Fruit fly (Drosophila melanogaster) whole organism, wandering third instar larva: ENCODE results near the gene robo3.

Experiments
- CG32264 ChIP-seq: fragments of 200-800 bp; sonication (Bioruptor generic); optimal IDR thresholded peaks from 2 replicates; lab custom pipeline; 2016; ENCODE audit warnings: missing biosample characterization, missing genetic modification characterization
- CG9705 ChIP-seq: fragments of 200-800 bp; sonication (Bioruptor generic); optimal IDR thresholded peaks from 2 replicates; lab custom pipeline; 2018; ENCODE audit warnings: missing biosample characterization, mild to moderate bottlenecking, missing genetic modification characterization
- CrebA ChIP-seq: fragments of 200-800 bp; sonication (Bioruptor generic); optimal IDR thresholded peaks from 2 replicates; lab custom pipeline; 2016; ENCODE audit warnings: missing biosample characterization, mild to moderate bottlenecking, missing genetic modification characterization, borderline replicate concordance
- Dfd ChIP-seq: fragments of >200 bp; optimal IDR thresholded peaks from 2 replicates; lab custom pipeline; 2017; ENCODE audit warnings: missing biosample characterization, missing genetic modification characterization
- Dif ChIP-seq: fragments of 200-275, 200-300 bp; sonication (Bioruptor generic); optimal IDR thresholded peaks from 2 replicates; lab custom pipeline; 2018; ENCODE audit warnings: missing biosample characterization, missing genetic modification characterization; ENCODE audit not compliant: partially characterized antibody
- GATAd ChIP-seq: sonication (Bioruptor generic); optimal IDR thresholded peaks from 2 replicates; lab custom pipeline; 2016; ENCODE audit warnings: missing biosample characterization, missing genetic modification characterization
- Hnf4 ChIP-seq: fragments of 200-800 bp; sonication (Bioruptor generic); optimal IDR thresholded peaks from 2 replicates; lab custom pipeline; 2016; ENCODE audit warnings: missing biosample characterization, mild to moderate bottlenecking, missing genetic modification characterization
- Hr78 ChIP-seq: fragments of >200 bp; optimal IDR thresholded peaks from 2 replicates; lab custom pipeline; 2017; ENCODE audit warnings: missing biosample characterization, missing genetic modification characterization
- Hr83 ChIP-seq: fragments of 200-300 bp; sonication (Bioruptor generic); optimal IDR thresholded peaks from 2 replicates; lab custom pipeline; 2016; ENCODE audit warnings: missing biosample characterization, mild to moderate bottlenecking, missing genetic modification characterization, moderate library complexity; ENCODE audit not compliant: poor library complexity, severe bottlenecking
- Jra ChIP-seq: sonication (Bioruptor generic); optimal IDR thresholded peaks from 2 replicates; lab custom pipeline; 2016; ENCODE audit warnings: missing biosample characterization, missing genetic modification characterization
- Mio ChIP-seq: sonication (Bioruptor generic); optimal IDR thresholded peaks from 2 replicates; lab custom pipeline; 2016; ENCODE audit warnings: missing biosample characterization, missing genetic modification characterization
- Myc ChIP-seq: fragments of >200 bp; optimal IDR thresholded peaks from 2 replicates; lab custom pipeline; 2017
- N ChIP-seq: fragments of >200 bp; optimal IDR thresholded peaks from 2 replicates; lab custom pipeline; 2018; ENCODE audit warnings: missing biosample characterization, missing external identifiers, missing genetic modification characterization
- OdsH ChIP-seq: fragments of 200-800 bp; sonication (Bioruptor generic); optimal IDR thresholded peaks from 2 replicates; lab custom pipeline; 2016; ENCODE audit warnings: missing biosample characterization, mild to moderate bottlenecking, missing genetic modification characterization
- Rel ChIP-seq, 2 experiments: fragments of 200-800 bp; sonication (Bioruptor generic) in 1 of 2; optimal IDR thresholded peaks; 2 replicates in 1 of 2; 3 replicates in 1 of 2; lab custom pipeline; 2016 to 2019; ENCODE audit warnings: mild to moderate bottlenecking in 2 of 2, missing biosample characterization in 2 of 2, missing genetic modification characterization in 2 of 2, moderate library complexity in 1 of 2
- Sp1 ChIP-seq: fragments of 200-800 bp; sonication (Bioruptor generic); optimal IDR thresholded peaks from 3 replicates; lab custom pipeline; 2019; ENCODE audit warnings: missing biosample characterization, mild to moderate bottlenecking, missing genetic modification characterization, moderate library complexity
- Vsx2 ChIP-seq: fragments of 200-300, 225-300 bp; sonication (Bioruptor generic); optimal IDR thresholded peaks from 2 replicates; lab custom pipeline; 2018; ENCODE audit warnings: missing biosample characterization, missing genetic modification characterization; ENCODE audit not compliant: partially characterized antibody
- br ChIP-seq: fragments of 200-800 bp; sonication (Bioruptor generic); optimal IDR thresholded peaks from 2 replicates; lab custom pipeline; 2016; ENCODE audit warnings: missing biosample characterization, missing genetic modification characterization
- brk ChIP-seq: fragments of 200-800 bp; sonication (Bioruptor generic); optimal IDR thresholded peaks from 2 replicates; lab custom pipeline; 2016; ENCODE audit warnings: missing biosample characterization, mild to moderate bottlenecking, missing genetic modification characterization
- dmrt93B ChIP-seq: fragments of 200-800 bp; sonication (Bioruptor generic); optimal IDR thresholded peaks from 2 replicates; lab custom pipeline; 2018; ENCODE audit warnings: missing biosample characterization, mild to moderate bottlenecking, missing genetic modification characterization
- dsf ChIP-seq: sonication (Bioruptor generic); optimal IDR thresholded peaks from 2 replicates; lab custom pipeline; 2016; ENCODE audit warnings: missing biosample characterization, missing genetic modification characterization, borderline replicate concordance
- ey ChIP-seq: fragments of 200-800 bp; sonication (Bioruptor generic); optimal IDR thresholded peaks from 2 replicates; lab custom pipeline; 2016; ENCODE audit warnings: missing biosample characterization, missing genetic modification characterization
- foxo ChIP-seq, 2 experiments: fragments of 200-800 bp; sonication (Bioruptor generic); optimal IDR thresholded peaks; 2 replicates in 1 of 2; 3 replicates in 1 of 2; lab custom pipeline; 2016 to 2017; ENCODE audit warnings: missing biosample characterization in 2 of 2, missing genetic modification characterization in 2 of 2
- fru ChIP-seq: fragments of 200-800 bp; sonication (Bioruptor generic); optimal IDR thresholded peaks from 3 replicates; lab custom pipeline; 2016; ENCODE audit warnings: missing biosample characterization, mild to moderate bottlenecking, missing genetic modification characterization
- jim ChIP-seq: fragments of 175-275, 200-325 bp; sonication (Bioruptor generic); optimal IDR thresholded peaks from 2 replicates; lab custom pipeline; 2016; ENCODE audit warnings: missing biosample characterization, mild to moderate bottlenecking, missing genetic modification characterization
- lola ChIP-seq: fragments of >200 bp; optimal IDR thresholded peaks from 2 replicates; lab custom pipeline; 2017; ENCODE audit warnings: missing biosample characterization, missing genetic modification characterization
- pan ChIP-seq: fragments of >200 bp; optimal IDR thresholded peaks from 2 replicates; lab custom pipeline; 2017
- rgr ChIP-seq: fragments of 200-800 bp; sonication (Bioruptor generic); optimal IDR thresholded peaks from 3 replicates; lab custom pipeline; 2016; ENCODE audit warnings: missing biosample characterization, mild to moderate bottlenecking, missing genetic modification characterization
- sage ChIP-seq: fragments of 200-800 bp; sonication (Bioruptor generic); optimal IDR thresholded peaks from 2 replicates; lab custom pipeline; 2016; ENCODE audit warnings: missing biosample characterization, mild to moderate bottlenecking, missing genetic modification characterization
- sv ChIP-seq: fragments of 200-800 bp; sonication (Bioruptor generic); optimal IDR thresholded peaks from 3 replicates; lab custom pipeline; 2016; ENCODE audit warnings: missing biosample characterization, missing genetic modification characterization
- tai ChIP-seq: sonication (Bioruptor generic); optimal IDR thresholded peaks from 2 replicates; lab custom pipeline; 2016; ENCODE audit warnings: missing biosample characterization, missing genetic modification characterization
- woc ChIP-seq: sonication (Bioruptor generic); optimal IDR thresholded peaks from 2 replicates; lab custom pipeline; 2016; ENCODE audit warnings: missing biosample characterization, mild to moderate bottlenecking, missing genetic modification characterization

Gene robo3

DNA sequence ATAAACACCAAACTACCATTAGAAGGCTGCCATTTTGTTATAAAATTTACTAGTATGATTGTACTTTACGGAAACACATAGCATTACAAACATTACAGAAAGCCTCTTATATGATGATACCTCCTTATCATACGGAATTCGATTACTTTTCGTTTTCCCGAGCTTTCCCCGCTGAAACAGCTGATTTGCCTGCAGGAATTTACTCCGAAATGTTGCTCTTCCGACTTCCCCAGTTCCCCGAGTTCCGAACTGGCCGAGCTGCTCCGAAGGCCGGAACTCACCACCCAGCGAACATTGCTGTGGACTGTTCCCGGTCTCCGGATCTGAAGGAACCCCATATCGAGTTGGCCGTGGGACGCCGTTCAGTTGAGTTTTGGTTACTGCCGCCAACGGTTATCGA lies at the start of gene robo3:
robo3 (plus strand) TSS at position 379 of the 400 bp plus-strand sequence.
- TF ChIP-seq Myc (lab: Kevin White, UChicago) (no peak), lola (GFP tag; lab: Kevin White, UChicago) (no peak), rgr (GFP tag; lab: Kevin White, UChicago) (no peak), br (no peak), brk (GFP tag; lab: Kevin White, UChicago) (no peak), N (GFP tag; lab: Kevin White, UChicago) (no peak), Hnf4 (GFP tag; lab: Kevin White, UChicago) (no peak), dsf (GFP tag; lab: Kevin White, UChicago) (no peak), OdsH (GFP tag; lab: Kevin White, UChicago) (no peak), CG32264 (GFP tag; lab: Kevin White, UChicago) (no peak), CG9705 (GFP tag; lab: Kevin White, UChicago) (no peak), Hr83 (no peak), Jra (no peak), Mio (GFP tag; lab: Kevin White, UChicago) (no peak), foxo (GFP tag; optimal IDR thresholded peaks at IDR 0.05; lab: Kevin White, UChicago) (no peak)

DNA sequence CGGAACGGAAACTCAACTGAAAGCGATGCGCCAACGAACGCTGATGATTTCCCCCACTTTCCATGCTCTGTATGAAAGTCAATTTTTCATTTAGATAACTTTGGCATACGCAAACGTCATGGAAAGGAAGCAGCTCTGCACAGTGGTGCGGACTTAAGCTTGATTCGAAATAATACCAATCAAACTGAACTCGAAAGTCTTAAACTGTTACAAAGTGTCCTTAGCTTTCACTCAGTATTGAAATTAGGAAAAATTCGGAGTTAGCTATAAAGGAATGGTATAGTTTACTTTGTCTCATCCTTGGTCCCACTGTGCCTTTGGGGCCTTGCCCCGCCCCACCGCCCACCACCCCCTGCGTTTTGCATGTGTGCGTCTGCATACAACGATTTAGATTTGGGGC lies 48.8 kb upstream of the robo3 start:
- TF ChIP-seq br: peak; percentile 10
- TF ChIP-seq Jra: no peak

DNA sequence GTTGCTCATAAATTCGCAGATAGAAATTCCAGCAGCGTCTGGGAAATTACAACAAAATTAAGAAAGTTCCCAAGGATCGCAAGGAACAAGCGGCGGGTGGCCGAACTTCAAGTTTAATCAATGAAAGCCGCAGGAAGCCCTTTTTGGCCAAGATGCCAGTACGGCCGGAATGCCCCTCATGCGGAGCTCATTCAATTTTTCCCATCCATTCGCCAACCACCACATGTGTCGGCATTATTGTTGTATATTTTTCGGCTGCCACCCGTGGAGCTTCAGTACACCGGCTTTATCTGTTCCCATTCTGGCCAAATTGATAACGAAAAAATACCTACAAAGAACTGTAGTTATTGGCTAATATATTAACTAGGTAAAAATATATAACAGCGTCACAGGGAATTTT lies 44.7 kb upstream of the robo3 start:
- peak; percentile 6 for TF ChIP-seq Myc (lab: Kevin White, UChicago)
- no peak for TF ChIP-seq ey
- no peak for TF ChIP-seq tai (GFP tag; lab: Kevin White, UChicago)

DNA sequence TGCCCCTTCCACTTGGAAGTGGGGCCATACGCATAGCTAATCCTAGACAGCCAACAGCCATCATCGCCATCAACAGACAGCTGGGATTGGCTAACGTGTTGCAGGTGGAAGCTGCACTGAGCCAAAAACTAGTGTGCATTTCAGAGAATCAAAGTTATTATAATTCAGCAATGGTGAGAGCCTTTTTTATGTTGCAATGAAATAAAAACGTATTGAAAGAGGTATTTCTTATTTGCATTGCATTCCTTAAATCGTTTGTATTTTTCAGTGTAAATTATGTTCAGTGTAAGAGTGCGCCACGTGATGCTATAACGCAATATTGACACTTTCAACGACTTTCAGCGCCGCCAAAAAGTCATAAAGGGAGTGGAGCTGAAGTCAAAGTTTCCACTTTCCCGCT lies 42.6 kb upstream of the robo3 start:
- TF ChIP-seq Hnf4 (GFP tag; lab: Kevin White, UChicago): no peak
- no peak for TF ChIP-seq Dif (GFP tag; lab: Kevin White, UChicago)
- no peak for TF ChIP-seq sage (GFP tag; lab: Kevin White, UChicago)

DNA sequence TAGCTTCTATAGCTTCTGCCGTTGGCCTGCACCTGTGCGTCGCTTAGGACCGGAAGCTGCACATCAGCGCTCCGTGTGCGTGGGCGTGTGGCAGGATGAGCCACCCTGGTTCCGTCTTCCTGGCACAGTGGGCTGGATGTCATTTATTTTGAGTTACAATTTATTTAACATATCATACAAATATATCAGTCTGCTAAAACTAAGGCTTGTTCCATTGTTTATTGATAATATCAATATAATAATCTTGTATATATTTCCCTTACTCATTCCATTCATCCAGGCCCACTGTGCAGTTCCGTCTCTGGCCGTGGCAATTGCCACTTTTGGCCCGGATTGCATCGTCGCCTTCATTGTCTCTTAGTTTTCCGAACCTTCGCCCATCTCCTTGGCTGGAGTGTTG lies 41.8 kb upstream of the robo3 start:
- TF ChIP-seq rgr (GFP tag; lab: Kevin White, UChicago) (no peak), Sp1 (GFP tag; lab: Kevin White, UChicago) (no peak), pan (no peak), Rel (GFP tag; optimal IDR thresholded peaks at IDR 0.05; lab: Kevin White, UChicago) (no peak), Rel (tag; optimal IDR thresholded peaks at IDR 0.05; lab: Kevin White, UChicago) (no peak), Hr78 (GFP tag; lab: Kevin White, UChicago) (no peak), tai (GFP tag; lab: Kevin White, UChicago) (no peak), CrebA (GFP tag; lab: Kevin White, UChicago) (no peak), N (GFP tag; lab: Kevin White, UChicago) (no peak), Dif (GFP tag; lab: Kevin White, UChicago) (no peak), Myc (lab: Kevin White, UChicago) (no peak), Vsx2 (GFP tag; lab: Kevin White, UChicago) (no peak), dmrt93B (GFP tag; lab: Kevin White, UChicago) (no peak)

DNA sequence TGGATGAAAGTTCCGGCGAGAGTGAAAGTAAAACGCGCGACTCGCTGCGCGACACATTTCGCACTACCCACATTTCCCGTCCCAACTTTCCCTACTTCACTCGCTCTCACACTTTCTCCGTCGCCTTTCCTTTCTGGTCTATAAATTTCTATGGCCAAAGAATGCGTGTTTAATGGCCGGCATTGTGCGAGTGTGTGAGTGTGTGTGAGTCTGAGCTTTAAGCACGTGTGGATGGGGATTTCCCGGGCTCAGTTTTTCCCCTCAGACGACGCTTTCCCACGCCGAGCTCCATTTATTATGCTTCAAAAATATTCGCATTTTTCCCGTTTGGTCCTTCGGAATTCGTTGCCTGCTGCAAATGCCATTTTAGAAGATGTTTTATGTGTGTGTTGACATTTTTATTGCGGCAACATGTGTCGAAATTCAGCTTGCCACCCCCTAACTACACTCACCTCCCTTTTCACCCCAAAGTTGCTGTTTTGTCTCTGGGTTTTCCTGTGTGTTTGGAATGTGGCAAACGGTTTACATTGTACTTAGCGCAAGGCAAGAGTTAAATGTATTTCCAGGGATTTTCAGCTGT lies 39.1 kb upstream of the robo3 start:
- no peak for TF ChIP-seq lola (GFP tag; lab: Kevin White, UChicago)
- TF ChIP-seq fru (GFP tag; lab: Kevin White, UChicago): no peak
- no peak for TF ChIP-seq tai (GFP tag; lab: Kevin White, UChicago)
- no peak for TF ChIP-seq jim (GFP tag; lab: Kevin White, UChicago)
- TF ChIP-seq Mio (GFP tag; lab: Kevin White, UChicago): no peak
- no peak for TF ChIP-seq sv (GFP tag; lab: Kevin White, UChicago)
- TF ChIP-seq GATAd (GFP tag; lab: Kevin White, UChicago): no peak
- TF ChIP-seq woc: no peak
- no peak for TF ChIP-seq dmrt93B (GFP tag; lab: Kevin White, UChicago)
- TF ChIP-seq Hr83: no peak
- no peak for TF ChIP-seq Dfd (GFP tag; lab: Kevin White, UChicago)
- no peak for TF ChIP-seq OdsH (GFP tag; lab: Kevin White, UChicago)
